Worm (Caenorhabditis elegans): ENCODE results near the gene epic-3.

- no peak for TF ChIP-seq ama-1 (optimal IDR thresholded peaks at IDR 0.05)
- TF ChIP-seq flt-1 (GFP tag; IDR thresholded peaks at IDR 0.05) = no peak
- TF ChIP-seq ceh-13 (GFP tag; optimal IDR thresholded peaks at IDR 0.05) = no peak
- no peak for TF ChIP-seq scrt-1 (GFP tag; IDR thresholded peaks at IDR 0.05)
- TF ChIP-seq hmg-4 (GFP tag; optimal IDR thresholded peaks at IDR 0.05) = no peak
- no peak for TF ChIP-seq F13C5.2 (tag; optimal IDR thresholded peaks at IDR 0.05)
- TF ChIP-seq aly-1 (tag; optimal IDR thresholded peaks at IDR 0.05) = no peak
- no peak for TF ChIP-seq hnd-1 (tag; optimal IDR thresholded peaks at IDR 0.05)
- TF ChIP-seq B0310.2 (tag; optimal IDR thresholded peaks at IDR 0.05) = no peak
- TF ChIP-seq tbx-11 (GFP tag; IDR thresholded peaks at IDR 0.05) = no peak
- TF ChIP-seq tbx-37 (GFP tag; conservative IDR thresholded peaks at IDR 0.05) = no peak
Observed at ce11 chrIV:1710535-1710934, 13.6 kb downstream of the epic-3 start.
